Worm (Caenorhabditis elegans): ENCODE results near the gene asp-9.

The asp-9 gene

DNA sequence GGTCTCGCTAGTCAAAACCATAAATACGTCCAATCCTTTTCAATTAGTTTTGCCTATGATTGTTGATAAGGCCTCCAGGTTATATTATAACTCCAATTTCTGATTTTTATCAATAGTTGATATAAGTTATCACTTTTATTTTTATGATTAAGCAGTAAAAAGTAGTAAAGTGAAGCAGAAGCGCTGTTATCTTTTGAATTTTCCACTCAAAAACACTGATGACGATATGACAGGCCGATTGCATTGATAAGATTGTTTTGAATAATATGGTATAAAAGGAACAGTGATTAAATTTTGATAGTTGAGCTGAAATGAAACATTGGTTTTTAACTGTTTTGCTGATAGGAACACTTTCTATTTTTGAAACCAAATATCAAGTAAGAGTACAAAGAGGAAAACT, at the start of gene asp-9:
Gene asp-9 (plus strand): TSS at position 312 of the 400 bp plus-strand sequence.
- TF ChIP-seq ces-1 (GFP tag; optimal IDR thresholded peaks at IDR 0.05) (no peak), drap-1 (GFP tag; optimal IDR thresholded peaks at IDR 0.05) (no peak), pha-4 (tag; optimal IDR thresholded peaks at IDR 0.05) (no peak), mab-5 (tag; optimal IDR thresholded peaks at IDR 0.05) (no peak), nhr-237 (tag; optimal IDR thresholded peaks at IDR 0.05) (no peak), nhr-12 (tag; optimal IDR thresholded peaks at IDR 0.05) (no peak), nhr-28 (tag; optimal IDR thresholded peaks at IDR 0.05) (no peak), unc-39 (tag; optimal IDR thresholded peaks at IDR 0.05) (no peak), snpc-4 (tag; optimal IDR thresholded peaks at IDR 0.05) (no peak), bed-3 (GFP tag; optimal IDR thresholded peaks at IDR 0.05) (no peak), nhr-2 (tag; optimal IDR thresholded peaks at IDR 0.05) (no peak), unc-62 (GFP tag; optimal IDR thresholded peaks at IDR 0.05) (no peak), blmp-1 (tag; optimal IDR thresholded peaks at IDR 0.05) (no peak), ceh-83 (GFP tag; optimal IDR thresholded peaks at IDR 0.05) (no peak), ceh-43 (GFP tag; optimal IDR thresholded peaks at IDR 0.05) (no peak), lin-32 (GFP tag; optimal IDR thresholded peaks at IDR 0.05) (no peak), ztf-11 (tag; optimal IDR thresholded peaks at IDR 0.05) (no peak), elt-1 (tag; optimal IDR thresholded peaks at IDR 0.05; ENCODE audit: borderline replicate concordance, insufficient read depth) (no peak), M03D4.4 (tag; optimal IDR thresholded peaks at IDR 0.05) (no peak), ham-2 (GFP tag; optimal IDR thresholded peaks at IDR 0.05) (no peak)

ce11 chrIV:6140700-6141099, 45.0 kb upstream of the asp-9 start:
- TF ChIP-seq unc-62 (GFP tag; optimal IDR thresholded peaks at IDR 0.05) (peak; percentile 41), drap-1 (GFP tag; optimal IDR thresholded peaks at IDR 0.05) (no peak), ces-1 (GFP tag; optimal IDR thresholded peaks at IDR 0.05) (no peak), ceh-83 (GFP tag; optimal IDR thresholded peaks at IDR 0.05) (no peak), tbx-8 (GFP tag; optimal IDR thresholded peaks at IDR 0.05) (no peak), hlh-1 (tag; optimal IDR thresholded peaks at IDR 0.05) (peak; percentile 91), mab-5 (tag; optimal IDR thresholded peaks at IDR 0.05) (no peak), blmp-1 (tag; optimal IDR thresholded peaks at IDR 0.05) (no peak), mls-2 (tag; optimal IDR thresholded peaks at IDR 0.05) (no peak), unc-120 (tag; optimal IDR thresholded peaks at IDR 0.05; ENCODE audit: poor library complexity, severe bottlenecking) (peak; percentile 34)

DNA sequence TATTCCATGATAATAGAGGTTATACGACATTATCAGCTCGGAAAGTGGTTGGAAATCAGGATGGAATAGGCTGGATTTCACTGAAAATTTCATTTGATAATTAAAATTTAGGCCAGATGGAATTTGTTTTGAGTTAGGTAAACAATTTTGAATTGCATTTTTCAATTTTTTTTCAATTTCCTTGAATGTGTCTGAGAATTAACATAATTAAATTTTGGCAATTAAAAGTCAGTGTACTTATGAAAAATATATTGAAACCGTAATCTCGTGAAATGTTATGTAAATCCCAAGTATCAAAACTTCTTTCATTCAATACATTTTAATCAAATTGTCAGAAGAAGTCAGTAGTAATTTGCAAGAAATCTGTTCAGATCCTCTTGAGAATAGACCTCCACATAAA, 39.7 kb upstream of the asp-9 start:
- TF ChIP-seq M03D4.4 (tag; optimal IDR thresholded peaks at IDR 0.05): no peak
- TF ChIP-seq lin-13 (tag; optimal IDR thresholded peaks at IDR 0.05): no peak
- TF ChIP-seq tbx-8 (GFP tag; optimal IDR thresholded peaks at IDR 0.05): no peak
- no peak for TF ChIP-seq mls-2 (tag; optimal IDR thresholded peaks at IDR 0.05)
- no peak for TF ChIP-seq zip-8 (tag; optimal IDR thresholded peaks at IDR 0.05)
- no peak for TF ChIP-seq drap-1 (GFP tag; optimal IDR thresholded peaks at IDR 0.05)
- no peak for TF ChIP-seq ceh-43 (GFP tag; optimal IDR thresholded peaks at IDR 0.05)
- TF ChIP-seq flh-1 (GFP tag; optimal IDR thresholded peaks at IDR 0.05): no peak
- TF ChIP-seq ztf-11 (tag; optimal IDR thresholded peaks at IDR 0.05): no peak
- TF ChIP-seq mab-5 (tag; optimal IDR thresholded peaks at IDR 0.05): no peak
- no peak for TF ChIP-seq ces-1 (GFP tag; optimal IDR thresholded peaks at IDR 0.05)
- TF ChIP-seq snpc-4 (tag; optimal IDR thresholded peaks at IDR 0.05): no peak
- TF ChIP-seq unc-62 (GFP tag; optimal IDR thresholded peaks at IDR 0.05): no peak
- no peak for TF ChIP-seq elt-3 (tag; optimal IDR thresholded peaks at IDR 0.05)
- no peak for TF ChIP-seq ham-2 (GFP tag; optimal IDR thresholded peaks at IDR 0.05)
- TF ChIP-seq hlh-1 (tag; optimal IDR thresholded peaks at IDR 0.05): no peak
- TF ChIP-seq bed-3 (GFP tag; optimal IDR thresholded peaks at IDR 0.05): no peak

- TF ChIP-seq unc-120 (tag; optimal IDR thresholded peaks at IDR 0.05; ENCODE audit: poor library complexity, severe bottlenecking): no peak
- no peak for TF ChIP-seq ham-2 (GFP tag; optimal IDR thresholded peaks at IDR 0.05)
- no peak for TF ChIP-seq lin-32 (GFP tag; optimal IDR thresholded peaks at IDR 0.05)
- TF ChIP-seq unc-39 (tag; optimal IDR thresholded peaks at IDR 0.05): no peak
Observed at ce11 chrIV:6149359-6149758, 36.3 kb upstream of the asp-9 start.

DNA sequence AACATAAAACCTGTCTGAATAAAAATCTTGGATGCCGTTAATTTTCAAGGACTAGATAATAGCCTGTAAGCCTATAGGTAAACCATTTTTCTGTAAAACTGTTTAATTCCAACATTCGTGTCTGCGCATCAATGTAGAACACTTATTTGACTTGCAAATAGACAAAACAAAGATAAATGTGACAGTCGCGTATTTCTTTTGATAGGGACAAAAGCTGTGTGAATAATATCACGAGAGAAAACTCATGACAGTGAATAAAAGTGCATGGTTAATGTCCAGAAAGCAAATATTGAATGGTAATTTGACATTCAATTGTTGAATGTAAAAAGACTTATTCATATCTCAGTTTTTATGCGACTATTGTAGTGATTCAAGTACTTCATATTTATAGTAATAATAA, 34.2 kb upstream of the asp-9 start, which contains the start of gene C11D2.3:
Gene C11D2.3 (plus strand): TSS at position 301 of the 400 bp plus-strand sequence.
- no peak for TF ChIP-seq cnd-1 (tag; optimal IDR thresholded peaks at IDR 0.05)
- TF ChIP-seq mab-5 (tag; optimal IDR thresholded peaks at IDR 0.05): no peak
- no peak for TF ChIP-seq hlh-1 (tag; optimal IDR thresholded peaks at IDR 0.05)
- TF ChIP-seq sptf-1 (tag; optimal IDR thresholded peaks at IDR 0.05): no peak
- no peak for TF ChIP-seq ceh-39 (tag; optimal IDR thresholded peaks at IDR 0.05)
- TF ChIP-seq ztf-11 (tag; optimal IDR thresholded peaks at IDR 0.05): no peak
- TF ChIP-seq blmp-1 (tag; optimal IDR thresholded peaks at IDR 0.05): no peak
- no peak for TF ChIP-seq flh-1 (GFP tag; optimal IDR thresholded peaks at IDR 0.05)
- no peak for TF ChIP-seq unc-62 (GFP tag; optimal IDR thresholded peaks at IDR 0.05)
- no peak for TF ChIP-seq unc-120 (tag; optimal IDR thresholded peaks at IDR 0.05; ENCODE audit: poor library complexity, severe bottlenecking)
- TF ChIP-seq M03D4.4 (tag; optimal IDR thresholded peaks at IDR 0.05): no peak

All from whole organism, mixed stage, embryonic.